Fruit fly (Drosophila melanogaster) whole organism, embryonic: ENCODE measurements around the gene CG42693.

Experiments used
- Asciz ChIP-seq: fragments of 200-800 bp; sonication (Bioruptor generic); optimal IDR thresholded peaks from 2 replicates; lab custom pipeline; 2017; ENCODE audit warnings: missing biosample characterization, mild to moderate bottlenecking, missing genetic modification characterization, missing genetic modification reagents
- CG11398 ChIP-seq: fragments of 200-800 bp; sonication (Bioruptor generic); optimal IDR thresholded peaks from 2 replicates; lab custom pipeline; 2016; ENCODE audit warnings: missing biosample characterization, missing genetic modification characterization
- CG12942 ChIP-seq: fragments of 200-800 bp; sonication (Bioruptor generic); optimal IDR thresholded peaks from 3 replicates; lab custom pipeline; 2016; ENCODE audit warnings: missing biosample characterization, missing genetic modification characterization
- CG14014 ChIP-seq: fragments of 200-800 bp; sonication (Bioruptor generic); IDR thresholded peaks from 2 replicates; pipeline ENCODE4 v1.3.6; 2022; ENCODE audit warnings: missing biosample characterization, missing genetic modification characterization
- CG15696 ChIP-seq: fragments of 200-800 bp; sonication (Bioruptor generic); optimal IDR thresholded peaks from 2 replicates; lab custom pipeline; 2019; ENCODE audit warnings: missing biosample characterization, mild to moderate bottlenecking, missing genetic modification characterization, moderate library complexity
- CG17186 ChIP-seq: fragments of 200-800 bp; sonication (Bioruptor generic); optimal IDR thresholded peaks from 3 replicates; lab custom pipeline; 2017; ENCODE audit warnings: missing biosample characterization, missing genetic modification reagents, missing genetic modification characterization
- CG17385 ChIP-seq: fragments of 200-800 bp; sonication (Bioruptor generic); optimal IDR thresholded peaks from 3 replicates; lab custom pipeline; 2018; ENCODE audit warnings: missing biosample characterization, mild to moderate bottlenecking, missing genetic modification characterization
- CG3163 ChIP-seq: fragments of 200-800 bp; sonication (Bioruptor generic); optimal IDR thresholded peaks from 3 replicates; lab custom pipeline; 2016; ENCODE audit warnings: missing biosample characterization, missing genetic modification characterization
- CG34376 ChIP-seq: fragments of 200-800 bp; sonication (Bioruptor generic); optimal IDR thresholded peaks from 2 replicates; lab custom pipeline; 2018; ENCODE audit warnings: missing biosample characterization, mild to moderate bottlenecking, missing genetic modification characterization
- CG34422 ChIP-seq: fragments of 200-800 bp; sonication (Bioruptor generic); IDR thresholded peaks from 3 replicates; pipeline ENCODE4 v1.3.6; 2022; ENCODE audit warnings: missing biosample characterization, missing genetic modification characterization
- CG6254 ChIP-seq: fragments of 200-800 bp; sonication (Bioruptor generic); optimal IDR thresholded peaks from 3 replicates; lab custom pipeline; 2017; ENCODE audit warnings: mild to moderate bottlenecking, missing biosample characterization, missing genetic modification reagents, missing genetic modification characterization
- CG6689 ChIP-seq: fragments of 200-800 bp; sonication (Bioruptor generic); IDR thresholded peaks from 2 replicates; pipeline ENCODE4 v1.3.6; 2022; ENCODE audit warnings: missing biosample characterization, missing genetic modification characterization
- CG8290 ChIP-seq, 3 experiments: fragments of 200-800 bp; sonication (Bioruptor generic); optimal IDR thresholded peaks; 2 replicates each; lab custom pipeline; 2016 to 2019; ENCODE audit warnings: missing biosample characterization in 3 of 3, missing genetic modification characterization in 3 of 3, mild to moderate bottlenecking in 2 of 3, moderate library complexity in 1 of 3
- CG9609 ChIP-seq: fragments of 200-800 bp; sonication (Bioruptor generic); optimal IDR thresholded peaks from 3 replicates; lab custom pipeline; 2016; ENCODE audit warnings: missing biosample characterization, missing genetic modification characterization
- CG9876 ChIP-seq: fragments of 200-800 bp; sonication (Bioruptor generic); optimal IDR thresholded peaks from 2 replicates; lab custom pipeline; 2016; ENCODE audit warnings: missing biosample characterization, missing genetic modification characterization
- CoRest ChIP-seq: fragments of 200-800 bp; sonication (Bioruptor generic); optimal IDR thresholded peaks from 3 replicates; lab custom pipeline; 2018; ENCODE audit warnings: missing biosample characterization, mild to moderate bottlenecking, missing genetic modification characterization, moderate library complexity
- Dip3 ChIP-seq: fragments of 200-800 bp; sonication (Bioruptor generic); optimal IDR thresholded peaks from 3 replicates; lab custom pipeline; 2016; ENCODE audit warnings: missing biosample characterization, missing genetic modification characterization
- Gug ChIP-seq: fragments of 200-800 bp; sonication (Bioruptor generic); IDR thresholded peaks from 4 replicates; pipeline ENCODE4 v1.3.6; 2022; ENCODE audit warnings: missing biosample characterization, missing genetic modification characterization
- HLH4C ChIP-seq: fragments of 200-800 bp; sonication (Bioruptor generic); IDR thresholded peaks from 3 replicates; pipeline ENCODE4 v1.3.6; 2022; ENCODE audit warnings: missing biosample characterization, missing genetic modification characterization; ENCODE audit not compliant: partially characterized antibody
- Hand ChIP-seq: fragments of 200-800 bp; sonication (Bioruptor generic); optimal IDR thresholded peaks from 2 replicates; lab custom pipeline; 2017; ENCODE audit warnings: mild to moderate bottlenecking, missing biosample characterization, missing genetic modification reagents, missing genetic modification characterization
- Hr51 ChIP-seq, 2 experiments: fragments of 200-800 bp; sonication (Bioruptor generic); optimal IDR thresholded peaks; 2 replicates in 1 of 2; 3 replicates in 1 of 2; lab custom pipeline; 2016 to 2018; ENCODE audit warnings: missing biosample characterization in 2 of 2, missing genetic modification characterization in 2 of 2, mild to moderate bottlenecking in 1 of 2, moderate library complexity in 1 of 2
- Hr78 ChIP-seq, 2 experiments: fragments of 200-800 bp in 1 of 2; fragments of >200 bp in 1 of 2; sonication (Bioruptor generic) in 1 of 2; optimal IDR thresholded peaks; 2 replicates each; lab custom pipeline; 2017 to 2019; ENCODE audit warnings: missing biosample characterization in 2 of 2, missing genetic modification characterization in 2 of 2, mild to moderate bottlenecking in 1 of 2, moderate library complexity in 1 of 2
- Lhr ChIP-seq: fragments of 200-800 bp; sonication (Bioruptor generic); optimal IDR thresholded peaks from 3 replicates; lab custom pipeline; 2017; ENCODE audit warnings: mild to moderate bottlenecking, missing biosample characterization, missing genetic modification reagents, missing genetic modification characterization
- Max ChIP-seq: fragments of 200-800 bp; sonication (Bioruptor generic); optimal IDR thresholded peaks from 2 replicates; lab custom pipeline; 2016; ENCODE audit warnings: missing biosample characterization, mild to moderate bottlenecking, missing genetic modification characterization
- al ChIP-seq: fragments of 200-800 bp; sonication (Bioruptor generic); IDR thresholded peaks from 2 replicates; pipeline ENCODE4 v1.3.6; 2022; ENCODE audit warnings: missing biosample characterization, missing genetic modification characterization
- cg ChIP-seq: fragments of 200-800 bp; sonication (Bioruptor generic); optimal IDR thresholded peaks from 3 replicates; lab custom pipeline; 2019; ENCODE audit warnings: missing biosample characterization, mild to moderate bottlenecking, missing genetic modification characterization, moderate library complexity
- ci ChIP-seq: fragments of 200-800 bp; sonication (Bioruptor generic); IDR thresholded peaks from 3 replicates; pipeline ENCODE4 v1.3.6; 2022; ENCODE audit warnings: missing biosample characterization, missing genetic modification characterization
- corto ChIP-seq: fragments of 200-800 bp; sonication (Bioruptor generic); optimal IDR thresholded peaks from 2 replicates; lab custom pipeline; 2016; ENCODE audit warnings: missing biosample characterization, mild to moderate bottlenecking, missing genetic modification characterization, moderate library complexity
- crol ChIP-seq: fragments of 200-800 bp; sonication (Bioruptor generic); IDR thresholded peaks from 2 replicates; pipeline ENCODE4 v1.3.6; 2022; ENCODE audit warnings: missing biosample characterization, missing genetic modification characterization
- cwo ChIP-seq: fragments of 200-800 bp; sonication (Bioruptor generic); optimal IDR thresholded peaks from 3 replicates; lab custom pipeline; 2017; ENCODE audit warnings: missing biosample characterization, missing genetic modification characterization, mild to moderate bottlenecking, moderate library complexity, missing genetic modification reagents
- dm ChIP-seq: fragments of 200-800 bp; sonication (Bioruptor generic); optimal IDR thresholded peaks from 3 replicates; lab custom pipeline; 2016; ENCODE audit warnings: missing biosample characterization, missing genetic modification characterization
- eyg ChIP-seq: fragments of 200-800 bp; sonication (Bioruptor generic); optimal IDR thresholded peaks from 3 replicates; lab custom pipeline; 2016; ENCODE audit warnings: missing biosample characterization, missing genetic modification characterization
- fd96Cb ChIP-seq: fragments of 200-800 bp; sonication (Bioruptor generic); optimal IDR thresholded peaks from 2 replicates; lab custom pipeline; 2018; ENCODE audit warnings: missing biosample characterization, mild to moderate bottlenecking, missing genetic modification characterization, moderate library complexity
- ftz-f1 ChIP-seq: fragments of 200-800 bp; sonication (Bioruptor generic); optimal IDR thresholded peaks from 2 replicates; lab custom pipeline; 2016; ENCODE audit warnings: missing biosample characterization, missing genetic modification characterization
- gem ChIP-seq: fragments of 200-800 bp; sonication (Bioruptor generic); optimal IDR thresholded peaks from 2 replicates; lab custom pipeline; 2019; ENCODE audit warnings: missing biosample characterization, mild to moderate bottlenecking, missing genetic modification characterization, moderate library complexity
- jigr1 ChIP-seq: fragments of 200-800 bp; sonication (Bioruptor generic); IDR thresholded peaks from 3 replicates; pipeline ENCODE4 v1.3.6; 2022; ENCODE audit warnings: missing biosample characterization, missing genetic modification characterization
- jumu ChIP-seq: fragments of 200-800 bp; sonication (Bioruptor generic); optimal IDR thresholded peaks from 3 replicates; lab custom pipeline; 2016; ENCODE audit warnings: missing biosample characterization, missing genetic modification characterization
- lmd ChIP-seq: fragments of 200-800 bp; sonication (Bioruptor generic); IDR thresholded peaks from 2 replicates; pipeline ENCODE4 v1.3.6; 2022; ENCODE audit warnings: missing biosample characterization, missing genetic modification characterization
- nerfin-2 ChIP-seq: fragments of 200-800 bp; sonication (Bioruptor generic); IDR thresholded peaks from 2 replicates; pipeline ENCODE4 v1.3.6; 2022; ENCODE audit warnings: missing biosample characterization, missing genetic modification characterization; ENCODE audit not compliant: partially characterized antibody
- nom ChIP-seq: fragments of 200-800 bp; sonication (Bioruptor generic); optimal IDR thresholded peaks from 2 replicates; lab custom pipeline; 2017; ENCODE audit warnings: missing biosample characterization, missing genetic modification characterization, mild to moderate bottlenecking, moderate library complexity, missing genetic modification reagents
- pho ChIP-seq: fragments of 200-800 bp; sonication (Bioruptor generic); optimal IDR thresholded peaks from 2 replicates; lab custom pipeline; 2016; ENCODE audit warnings: missing biosample characterization, missing genetic modification characterization
- prd ChIP-seq, 3 experiments: fragments of >200 bp in 2 of 3; fragments of 200-800 bp in 1 of 3; sonication (Bioruptor generic) in 1 of 3; optimal IDR thresholded peaks in 2 of 3; IDR thresholded peaks in 1 of 3; 2 replicates in 2 of 3; 3 replicates in 1 of 3; pipeline versions ENCODE4 v1.3.6 to Lab custom; 2017 to 2022; ENCODE audit warnings: missing biosample characterization in 1 of 3, missing genetic modification characterization in 1 of 3
- ro ChIP-seq: fragments of 200-800 bp; sonication (Bioruptor generic); IDR thresholded peaks from 2 replicates; pipeline ENCODE4 v1.3.6; 2022; ENCODE audit warnings: missing biosample characterization, missing genetic modification characterization
- sima ChIP-seq: fragments of 200-800 bp; sonication (Bioruptor generic); optimal IDR thresholded peaks from 2 replicates; lab custom pipeline; 2016; ENCODE audit warnings: missing biosample characterization, missing genetic modification characterization
- slp2 ChIP-seq: fragments of 200-800 bp; sonication (Bioruptor generic); optimal IDR thresholded peaks from 2 replicates; lab custom pipeline; 2016; ENCODE audit warnings: missing biosample characterization, missing genetic modification characterization
- ssp ChIP-seq: fragments of 200-800 bp; sonication (Bioruptor generic); IDR thresholded peaks from 2 replicates; pipeline ENCODE4 v1.3.6; 2022; ENCODE audit warnings: missing biosample characterization, missing genetic modification characterization
- tgo ChIP-seq: fragments of 200-800 bp; sonication (Bioruptor generic); IDR thresholded peaks from 3 replicates; pipeline ENCODE4 v1.3.6; 2022; ENCODE audit warnings: missing biosample characterization, missing genetic modification characterization
- ttk ChIP-seq: fragments of 200-800 bp; sonication (Bioruptor generic); IDR thresholded peaks from 2 replicates; pipeline ENCODE4 v2.1.2; 2022; ENCODE audit warnings: missing biosample characterization, missing genetic modification characterization
- vnd ChIP-seq: fragments of 200-800 bp; sonication (Bioruptor generic); IDR thresholded peaks from 3 replicates; pipeline ENCODE4 v1.3.6; 2022; ENCODE audit warnings: missing biosample characterization, missing genetic modification characterization; ENCODE audit not compliant: partially characterized antibody

Gene CG42693

DNA sequence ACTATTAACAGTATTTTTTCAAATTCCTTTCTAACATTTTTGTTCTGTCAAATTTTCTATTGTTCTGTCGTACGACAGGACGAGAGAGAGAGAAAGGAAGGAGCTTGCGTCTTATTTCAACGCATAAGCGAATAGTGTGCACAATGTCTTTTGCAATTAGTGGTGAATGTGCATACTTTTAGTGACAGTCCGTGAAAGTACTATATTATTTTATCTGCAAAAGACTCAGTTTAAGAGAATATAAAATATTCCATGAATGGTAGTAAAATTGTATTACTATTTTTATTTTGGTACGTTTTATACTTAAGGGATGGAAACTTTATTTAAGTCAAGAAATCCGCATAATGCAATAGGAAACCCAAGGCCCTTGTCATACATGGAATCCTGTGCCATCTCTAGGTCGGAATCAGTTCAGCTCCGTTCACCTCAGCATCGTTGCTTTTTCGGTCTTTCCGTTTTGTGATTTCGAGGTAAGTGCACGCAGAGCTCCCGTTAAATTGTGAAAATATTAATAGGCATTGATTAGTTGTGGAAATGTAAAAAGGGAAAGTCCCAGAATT, 30.0 kb upstream of the CG42693 start, which contains the start of gene eEF1alpha2 (continued):
- TF ChIP-seq fd96Cb (tag; lab: Kevin White, UChicago) (no peak), eyg (GFP tag; lab: Kevin White, UChicago) (no peak), dm (GFP tag; lab: Kevin White, UChicago) (no peak), slp2 (GFP tag; lab: Kevin White, UChicago) (no peak), Hr78 (GFP tag; optimal IDR thresholded peaks at IDR 0.05; lab: Kevin White, UChicago) (no peak), CG12942 (GFP tag; lab: Kevin White, UChicago) (no peak), tgo (GFP tag; lab: Robert Waterston, UW) (no peak), ssp (GFP tag; lab: Robert Waterston, UW) (peak; percentile 33; the same call in 1 of the 2 replicates), CG17186 (GFP tag; lab: Kevin White, UChicago) (no peak), CG8290 (GFP tag; optimal IDR thresholded peaks at IDR 0.05; lab: Kevin White, UChicago) (no peak), CG8290 (tag; optimal IDR thresholded peaks at IDR 0.05; lab: Kevin White, UChicago) (no peak), CG11398 (GFP tag; lab: Kevin White, UChicago) (no peak), nerfin-2 (no peak), lmd (GFP tag; lab: Robert Waterston, UW) (no peak), nom (GFP tag; lab: Kevin White, UChicago) (no peak), CoRest (no peak), Dip3 (no peak), Hand (GFP tag; lab: Kevin White, UChicago) (no peak), Gug (GFP tag; lab: Robert Waterston, UW) (no peak), pho (no peak), sima (GFP tag; lab: Kevin White, UChicago) (no peak), gem (no peak), CG9609 (GFP tag; lab: Kevin White, UChicago) (no peak), prd (optimal IDR thresholded peaks at IDR 0.05; lab: Kevin White, UChicago) (no peak), prd (GFP tag; IDR thresholded peaks at IDR 0.05; lab: Robert Waterston, UW) (peak; percentile 21; the same call in 1 of the 3 replicates), cg (GFP tag; lab: Kevin White, UChicago) (no peak), CG9876 (GFP tag; lab: Kevin White, UChicago) (no peak), Hr51 (GFP tag; optimal IDR thresholded peaks at IDR 0.05; lab: Kevin White, UChicago) (no peak), Max (peak; percentile 2), CG6254 (no peak), CG14014 (GFP tag; lab: Robert Waterston, UW) (no peak), ftz-f1 (GFP tag; lab: Kevin White, UChicago) (no peak), CG15696 (tag; lab: Kevin White, UChicago) (no peak), Lhr (GFP tag; lab: Kevin White, UChicago) (no peak), ttk (no peak), jumu (GFP tag; lab: Kevin White, UChicago) (no peak), ro (GFP tag; lab: Robert Waterston, UW) (no peak), HLH4C (no peak), Asciz (no peak), cwo (GFP tag; lab: Kevin White, UChicago) (no peak), corto (GFP tag; lab: Kevin White, UChicago) (no peak), CG34422 (no peak), CG3163 (GFP tag; lab: Kevin White, UChicago) (no peak), vnd (GFP tag; lab: Robert Waterston, UW) (no peak), CG34376 (GFP tag; lab: Kevin White, UChicago) (no peak), CG6689 (GFP tag; lab: Robert Waterston, UW) (peak; percentile 23; the same call in 1 of the 2 replicates), jigr1 (GFP tag; lab: Robert Waterston, UW) (no peak), crol (GFP tag; lab: Robert Waterston, UW) (no peak), ci (GFP tag; lab: Robert Waterston, UW) (no peak), CG17385 (GFP tag; lab: Kevin White, UChicago) (no peak), al (no peak)
